Fruit fly (Drosophila melanogaster) whole organism, pupa: ENCODE data around the gene CG3916.

Experiments
- CG10348 ChIP-seq: fragments of 200-800 bp; sonication (Bioruptor generic); IDR thresholded peaks from 2 replicates; pipeline ENCODE4 v1.3.6; 2022; ENCODE audit warnings: missing biosample characterization, missing genetic modification characterization
- CG12605 ChIP-seq: fragments of 200-800 bp; sonication (Bioruptor generic); IDR thresholded peaks from 2 replicates; pipeline ENCODE4 v1.3.6; 2022; ENCODE audit warnings: missing biosample characterization, missing genetic modification characterization
- CG13204 ChIP-seq: fragments of 200-800 bp; sonication (Bioruptor generic); optimal IDR thresholded peaks from 2 replicates; lab custom pipeline; 2018; ENCODE audit warnings: missing biosample characterization, mild to moderate bottlenecking, missing genetic modification characterization, moderate library complexity
- CG14655 ChIP-seq: fragments of 200-800 bp; sonication (Bioruptor generic); optimal IDR thresholded peaks from 3 replicates; lab custom pipeline; 2017; ENCODE audit warnings: mild to moderate bottlenecking, missing biosample characterization, missing genetic modification reagents, missing genetic modification characterization
- CG17806 ChIP-seq: fragments of 200-800 bp; sonication (Bioruptor generic); optimal IDR thresholded peaks from 2 replicates; lab custom pipeline; 2018; ENCODE audit warnings: missing biosample characterization, mild to moderate bottlenecking, missing genetic modification characterization, moderate library complexity
- CG8159 ChIP-seq: fragments of 200-800 bp; sonication (Bioruptor generic); optimal IDR thresholded peaks from 3 replicates; lab custom pipeline; 2018; ENCODE audit warnings: missing biosample characterization, mild to moderate bottlenecking, missing genetic modification characterization, moderate library complexity
- CG8301 ChIP-seq: fragments of 200-800 bp; sonication (Bioruptor generic); optimal IDR thresholded peaks from 2 replicates; lab custom pipeline; 2018; ENCODE audit warnings: missing biosample characterization, mild to moderate bottlenecking, missing genetic modification characterization
- CG9948 ChIP-seq: fragments of 200-800 bp; sonication (Bioruptor generic); optimal IDR thresholded peaks from 2 replicates; lab custom pipeline; 2018; ENCODE audit warnings: missing biosample characterization, mild to moderate bottlenecking, missing genetic modification characterization, moderate library complexity
- D1 ChIP-seq: fragments of 200-800 bp; sonication (Bioruptor generic); optimal IDR thresholded peaks from 2 replicates; lab custom pipeline; 2018; ENCODE audit warnings: missing biosample characterization, mild to moderate bottlenecking, missing genetic modification characterization, moderate library complexity
- EcR ChIP-seq: fragments of 200-800 bp; sonication (Bioruptor generic); optimal IDR thresholded peaks from 3 replicates; lab custom pipeline; 2019; ENCODE audit warnings: missing biosample characterization, missing genetic modification characterization, mild to moderate bottlenecking, moderate library complexity, missing genetic modification reagents
- Ets98B ChIP-seq: fragments of 200-800 bp; sonication (Bioruptor generic); IDR thresholded peaks from 2 replicates; pipeline ENCODE4 v1.3.6; 2022; ENCODE audit warnings: missing biosample characterization, missing genetic modification characterization
- Pif1A ChIP-seq: fragments of 200-800 bp; sonication (Bioruptor generic); optimal IDR thresholded peaks from 3 replicates; lab custom pipeline; 2016; ENCODE audit warnings: missing biosample characterization, missing genetic modification characterization
- fd96Ca ChIP-seq: fragments of 200-800 bp; sonication (Bioruptor generic); IDR thresholded peaks from 3 replicates; pipeline ENCODE4 v1.3.6; 2022; ENCODE audit warnings: missing biosample characterization, missing genetic modification characterization
- gl ChIP-seq: fragments of 200-800 bp; sonication (Bioruptor generic); optimal IDR thresholded peaks from 2 replicates; lab custom pipeline; 2018; ENCODE audit warnings: missing biosample characterization, mild to moderate bottlenecking, missing genetic modification characterization

dm6 chr3R:12234584-12234983 is 5.4 kb downstream of the CG3916 start, which contains the start of gene Cyp313a5:
- TF ChIP-seq Ets98B (GFP tag; lab: Robert Waterston, UW) (no peak), CG10348 (GFP tag; lab: Robert Waterston, UW) (no peak), EcR (GFP tag; lab: Kevin White, UChicago) (no peak), Pif1A (GFP tag; lab: Kevin White, UChicago) (no peak), CG8159 (tag; lab: Kevin White, UChicago) (no peak), D1 (tag; lab: Kevin White, UChicago) (no peak), CG13204 (GFP tag; lab: Kevin White, UChicago) (no peak), CG9948 (tag; lab: Kevin White, UChicago) (no peak), gl (tag; lab: Kevin White, UChicago) (no peak), CG17806 (tag; lab: Kevin White, UChicago) (no peak), CG14655 (GFP tag; lab: Kevin White, UChicago) (no peak), CG8301 (tag; lab: Kevin White, UChicago) (no peak), fd96Ca (no peak), CG12605 (GFP tag; lab: Robert Waterston, UW) (no peak)
